Worm (Caenorhabditis elegans) whole organism, L4/young adult: ENCODE data around the gene F26F2.4.

ENCODE experiments used
- W03F9.2 ChIP-seq: fragments of 150-350 bp; optimal IDR thresholded peaks from 2 replicates; lab custom pipeline; 2014; ENCODE audit warnings: missing biosample characterization, missing genetic modification characterization
- dao-5 ChIP-seq: sonication (generic microtip); optimal IDR thresholded peaks from 2 replicates; lab custom pipeline; 2016; ENCODE audit warnings: missing genotype, missing genetic modification characterization, moderate library complexity, missing compliant biosample characterization
- him-1 ChIP-seq: sonication (generic microtip); optimal IDR thresholded peaks from 2 replicates; lab custom pipeline; 2016; ENCODE audit warnings: missing genotype, missing genetic modification reagents, missing genetic modification characterization, missing compliant biosample characterization

DNA sequence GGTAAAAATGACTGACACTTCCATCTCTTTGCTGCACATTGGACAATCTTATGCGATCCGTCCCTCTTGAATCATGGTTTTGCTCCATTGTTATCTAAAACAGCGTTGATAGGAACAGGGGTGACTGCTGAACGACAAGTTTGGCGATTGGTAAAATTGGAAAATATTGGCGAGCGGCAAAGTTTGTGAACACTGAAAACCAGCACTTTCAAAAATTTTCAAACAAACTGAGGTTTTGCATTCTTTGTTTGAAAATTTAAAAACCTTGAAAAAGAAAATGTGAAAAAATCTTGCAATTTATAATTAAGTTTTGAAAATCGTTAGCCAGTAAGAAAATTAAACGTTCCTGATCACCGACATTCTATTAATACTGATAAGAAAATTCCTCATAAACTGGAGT lies 2.6 kb upstream of the F26F2.4 start, which contains the start of gene F26F2.3:
- TF ChIP-seq W03F9.2 (tag; lab: Kevin White, UChicago) (no peak), him-1 (tag; lab: Kevin White, UChicago) (no peak), dao-5 (tag; lab: Kevin White, UChicago) (no peak)
